Worm (Caenorhabditis elegans) whole organism, L3 larva: ENCODE data around the gene R193.2.
A peak's percentile ranks its signal among the peaks of the same experiment; 100 is the strongest.

Experiments used
- R02D3.7 ChIP-seq: fragments of 150-350 bp; optimal IDR thresholded peaks from 2 replicates; lab custom pipeline; 2014; ENCODE audit warnings: missing biosample characterization, missing genetic modification characterization
- ZK546.5 ChIP-seq: sonication (generic microtip); optimal IDR thresholded peaks from 2 replicates; lab custom pipeline; 2017; ENCODE audit warnings: missing biosample characterization, missing genetic modification characterization
- aly-2 ChIP-seq: fragments of 150-350 bp; optimal IDR thresholded peaks from 2 replicates; lab custom pipeline; 2014; ENCODE audit warnings: missing biosample characterization, missing genetic modification characterization
- ama-1 ChIP-seq: fragments of 150-350 bp; optimal IDR thresholded peaks from 2 replicates; lab custom pipeline; 2018
- ceh-16 ChIP-seq: sonication (generic microtip); optimal IDR thresholded peaks from 2 replicates; lab custom pipeline; 2017; ENCODE audit warnings: missing biosample characterization, missing genetic modification characterization
- ceh-28 ChIP-seq: fragments of 150-350 bp; optimal IDR thresholded peaks from 2 replicates; lab custom pipeline; 2014; ENCODE audit warnings: missing biosample characterization, missing genetic modification reagents, missing genetic modification characterization
- ceh-82 ChIP-seq: fragments of 150-350 bp; optimal IDR thresholded peaks from 2 replicates; lab custom pipeline; 2014; ENCODE audit warnings: missing biosample characterization, missing genetic modification characterization
- ceh-9 ChIP-seq: sonication (generic microtip); optimal IDR thresholded peaks from 2 replicates; lab custom pipeline; 2018; ENCODE audit warnings: missing biosample characterization, missing genetic modification characterization
- daf-12 ChIP-seq: fragments of 150-350 bp; optimal IDR thresholded peaks from 2 replicates; lab custom pipeline; 2014; ENCODE audit warnings: missing biosample characterization, missing genetic modification reagents, missing genetic modification characterization
- egl-5 ChIP-seq: fragments of 150-350 bp; optimal IDR thresholded peaks from 2 replicates; lab custom pipeline; 2017; ENCODE audit warnings: missing biosample characterization, missing genetic modification reagents, missing genetic modification characterization, inconsistent platforms
- elt-2 ChIP-seq: sonication (generic microtip); optimal IDR thresholded peaks from 2 replicates; lab custom pipeline; 2016; ENCODE audit warnings: missing genetic modification reagents, mild to moderate bottlenecking, missing genetic modification characterization, missing compliant biosample characterization
- elt-3 ChIP-seq, 3 experiments: fragments of 150-350 bp in 1 of 3; sonication (generic microtip) in 2 of 3; optimal IDR thresholded peaks; 2 replicates in 2 of 3; 4 replicates in 1 of 3; lab custom pipeline; 2014 to 2017; ENCODE audit warnings: missing biosample characterization in 3 of 3, missing genetic modification characterization in 3 of 3
- eor-1 ChIP-seq, 2 experiments: fragments of 150-350 bp; optimal IDR thresholded peaks; 2 replicates each; lab custom pipeline; 2014 to 2018; ENCODE audit warnings: missing biosample characterization in 2 of 2, missing genetic modification characterization in 2 of 2
- fkh-10 ChIP-seq: sonication (generic microtip); optimal IDR thresholded peaks from 2 replicates; lab custom pipeline; 2017; ENCODE audit warnings: missing biosample characterization, missing genetic modification reagents, missing genetic modification characterization
- fkh-2 ChIP-seq: fragments of 150-350 bp; optimal IDR thresholded peaks from 2 replicates; lab custom pipeline; 2014; ENCODE audit warnings: missing biosample characterization, missing genetic modification reagents, missing genetic modification characterization
- fos-1 ChIP-seq: fragments of 150-350 bp; optimal IDR thresholded peaks from 2 replicates; lab custom pipeline; 2014; ENCODE audit warnings: missing biosample characterization, missing genetic modification characterization
- hmg-11 ChIP-seq: sonication (generic microtip); optimal IDR thresholded peaks from 2 replicates; lab custom pipeline; 2016; ENCODE audit warnings: missing genetic modification characterization, missing compliant biosample characterization
- jun-1 ChIP-seq: fragments of 150-350 bp; optimal IDR thresholded peaks from 2 replicates; lab custom pipeline; 2014; ENCODE audit warnings: missing biosample characterization, missing genetic modification reagents, missing genetic modification characterization
- lin-15B ChIP-seq: fragments of 150-350 bp; optimal IDR thresholded peaks from 2 replicates; lab custom pipeline; 2014; ENCODE audit warnings: missing biosample characterization, missing genetic modification characterization
- lin-39 ChIP-seq: fragments of 150-350 bp; optimal IDR thresholded peaks from 2 replicates; lab custom pipeline; 2018; ENCODE audit warnings: missing biosample characterization, missing genetic modification reagents, missing genetic modification characterization
- mdl-1 ChIP-seq: fragments of 150-350 bp; optimal IDR thresholded peaks from 2 replicates; lab custom pipeline; 2014; ENCODE audit warnings: missing biosample characterization, missing genetic modification characterization
- mml-1 ChIP-seq: fragments of 150-350 bp; sonication (generic microtip); optimal IDR thresholded peaks from 3 replicates; lab custom pipeline; 2014; ENCODE audit warnings: missing biosample characterization, missing genetic modification characterization
- nfya-1 ChIP-seq: sonication (generic microtip); optimal IDR thresholded peaks from 2 replicates; lab custom pipeline; 2017; ENCODE audit warnings: missing genetic modification characterization, mild to moderate bottlenecking, missing compliant biosample characterization, antibody characterized with exemption, moderate library complexity; ENCODE audit not compliant: insufficient read depth
- nhr-11 ChIP-seq: fragments of 150-350 bp; optimal IDR thresholded peaks from 2 replicates; lab custom pipeline; 2014; ENCODE audit warnings: missing biosample characterization, missing genetic modification characterization
- nhr-12 ChIP-seq: fragments of 150-350 bp; optimal IDR thresholded peaks from 2 replicates; lab custom pipeline; 2014; ENCODE audit warnings: missing biosample characterization, missing genetic modification characterization
- nhr-23 ChIP-seq: fragments of 150-350 bp; optimal IDR thresholded peaks from 2 replicates; lab custom pipeline; 2014; ENCODE audit warnings: missing biosample characterization, missing genetic modification reagents, missing genetic modification characterization
- nhr-237 ChIP-seq: fragments of 150-350 bp; optimal IDR thresholded peaks from 2 replicates; lab custom pipeline; 2014; ENCODE audit warnings: missing biosample characterization, missing genetic modification characterization
- nhr-25 ChIP-seq: sonication (generic microtip); optimal IDR thresholded peaks from 2 replicates; lab custom pipeline; 2017; ENCODE audit warnings: missing biosample characterization, missing genetic modification characterization
- nhr-28 ChIP-seq: fragments of 150-350 bp; optimal IDR thresholded peaks from 2 replicates; lab custom pipeline; 2014; ENCODE audit warnings: missing biosample characterization, missing genetic modification characterization
- nhr-43 ChIP-seq: sonication (generic microtip); optimal IDR thresholded peaks from 2 replicates; lab custom pipeline; 2016; ENCODE audit warnings: mild to moderate bottlenecking, missing genetic modification characterization, missing compliant biosample characterization; ENCODE audit not compliant: poor library complexity, severe bottlenecking
- nhr-67 ChIP-seq: fragments of 150-350 bp; optimal IDR thresholded peaks from 2 replicates; lab custom pipeline; 2014; ENCODE audit warnings: missing biosample characterization, missing genetic modification characterization
- nhr-76 ChIP-seq: fragments of 150-350 bp; sonication (generic microtip); optimal IDR thresholded peaks from 5 replicates; lab custom pipeline; 2014; ENCODE audit warnings: missing biosample characterization, missing genetic modification characterization
- nhr-77 ChIP-seq: fragments of 150-350 bp; optimal IDR thresholded peaks from 2 replicates; lab custom pipeline; 2014; ENCODE audit warnings: missing biosample characterization, missing genetic modification characterization
- pha-4 ChIP-seq: fragments of 150-350 bp; optimal IDR thresholded peaks from 2 replicates; lab custom pipeline; 2014; ENCODE audit warnings: missing biosample characterization, missing genetic modification reagents, missing genetic modification characterization
- pqm-1 ChIP-seq: fragments of 150-350 bp; optimal IDR thresholded peaks from 2 replicates; lab custom pipeline; 2017; ENCODE audit warnings: missing biosample characterization, missing genetic modification characterization, inconsistent platforms
- sea-2 ChIP-seq: fragments of 150-350 bp; sonication (generic microtip); optimal IDR thresholded peaks from 4 replicates; lab custom pipeline; 2014; ENCODE audit warnings: missing biosample characterization, missing genetic modification reagents, missing genetic modification characterization
- skn-1 ChIP-seq: fragments of 150-350 bp; optimal IDR thresholded peaks from 2 replicates; lab custom pipeline; 2014; ENCODE audit warnings: missing biosample characterization, missing genetic modification characterization
- snpc-4 ChIP-seq: fragments of 150-350 bp; optimal IDR thresholded peaks from 2 replicates; lab custom pipeline; 2014; ENCODE audit warnings: missing biosample characterization, missing genetic modification characterization
- tbx-2 ChIP-seq: sonication (generic microtip); optimal IDR thresholded peaks from 2 replicates; lab custom pipeline; 2016; ENCODE audit warnings: mild to moderate bottlenecking, missing genetic modification characterization, missing compliant biosample characterization
- unc-39 ChIP-seq: sonication (generic microtip); optimal IDR thresholded peaks from 4 replicates; lab custom pipeline; 2017; ENCODE audit warnings: missing biosample characterization, missing genetic modification characterization
- unc-62 ChIP-seq: fragments of 150-350 bp; sonication (generic microtip); optimal IDR thresholded peaks from 4 replicates; lab custom pipeline; 2014; ENCODE audit warnings: missing biosample characterization, missing genetic modification reagents, missing genetic modification characterization
- zag-1 ChIP-seq: fragments of 150-350 bp; optimal IDR thresholded peaks from 2 replicates; lab custom pipeline; 2014; ENCODE audit warnings: missing biosample characterization, missing genetic modification characterization
- ztf-11 ChIP-seq: fragments of 150-350 bp; optimal IDR thresholded peaks from 2 replicates; lab custom pipeline; 2014; ENCODE audit warnings: missing biosample characterization, missing genetic modification characterization
- ztf-4 ChIP-seq: fragments of 150-350 bp; optimal IDR thresholded peaks from 2 replicates; lab custom pipeline; 2014; ENCODE audit warnings: missing biosample characterization, missing genetic modification characterization

The R193.2 gene

ce11 chrX:1154648-1155047 lies 6.3 kb upstream of the R193.2 start, which contains the start of gene R193.1:
Gene R193.1, plus strand, starts transcription at chrX:1154948.
- TF ChIP-seq nhr-25 (tag; lab: Kevin White, UChicago), result no peak
- TF ChIP-seq snpc-4 (tag; lab: Kevin White, UChicago), result no peak
- TF ChIP-seq hmg-11 (tag; lab: Kevin White, UChicago), result no peak
- TF ChIP-seq eor-1 (tag; optimal IDR thresholded peaks at IDR 0.05; lab: Kevin White, UChicago), result no peak
- no peak for TF ChIP-seq ztf-4 (tag; lab: Kevin White, UChicago)
- TF ChIP-seq ceh-28, result no peak
- no peak for TF ChIP-seq nhr-43 (tag; lab: Kevin White, UChicago)
- TF ChIP-seq ZK546.5 (tag; lab: Kevin White, UChicago), result no peak
- TF ChIP-seq, all 47 proteins: peak for 0

ce11 chrX:1147394-1147793 lies 991 bp downstream of the R193.2 start:
- TF ChIP-seq daf-12 (tag; lab: Kevin White, UChicago) (no peak), pqm-1 (tag; lab: Kevin White, UChicago) (peak; percentile 64), elt-2 (tag; lab: Kevin White, UChicago) (peak; percentile 64), eor-1 (tag; optimal IDR thresholded peaks at IDR 0.05; lab: Kevin White, UChicago) (no peak)

DNA sequence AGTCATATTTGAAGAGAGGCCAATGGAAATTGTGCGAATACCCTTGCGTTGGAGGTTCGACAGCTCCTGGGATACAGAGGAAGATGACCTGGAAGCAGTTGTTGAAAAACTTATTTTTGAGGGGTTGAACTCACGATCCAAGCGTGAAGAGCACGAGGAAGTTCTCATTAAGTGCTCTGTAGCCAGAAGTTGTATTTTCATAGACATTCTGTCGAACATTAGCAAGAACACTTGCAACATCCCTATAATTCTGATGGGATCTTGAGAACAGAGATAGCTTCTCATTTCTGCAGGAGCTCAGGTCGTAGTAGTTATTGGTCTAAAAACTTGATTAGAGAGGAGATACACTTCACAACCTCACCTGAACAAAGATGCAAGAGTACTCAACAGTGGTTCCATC lies 6.8 kb downstream of the R193.2 start:
- no peak for TF ChIP-seq pqm-1 (tag; lab: Kevin White, UChicago)
- no peak for TF ChIP-seq nhr-25 (tag; lab: Kevin White, UChicago)
- TF ChIP-seq ama-1, result no peak
- no peak for TF ChIP-seq hmg-11 (tag; lab: Kevin White, UChicago)
- TF ChIP-seq aly-2, result no peak
- no peak for TF ChIP-seq skn-1 (tag; lab: Kevin White, UChicago)
- TF ChIP-seq nhr-23 (tag; lab: Kevin White, UChicago), result no peak
- no peak for TF ChIP-seq ZK546.5 (tag; lab: Kevin White, UChicago)
- no peak for TF ChIP-seq ceh-28
- no peak for TF ChIP-seq ztf-11 (tag; lab: Kevin White, UChicago)
- TF ChIP-seq nhr-11 (tag; lab: Kevin White, UChicago), result no peak
- no peak for TF ChIP-seq sea-2 (GFP tag; lab: Kevin White, UChicago)
- no peak for TF ChIP-seq unc-62 (GFP tag; lab: Kevin White, UChicago)
- no peak for TF ChIP-seq pha-4 (tag; lab: Kevin White, UChicago)
- no peak for TF ChIP-seq nhr-76 (tag; lab: Kevin White, UChicago)
- no peak for TF ChIP-seq nhr-67 (tag; lab: Kevin White, UChicago)
- no peak for TF ChIP-seq elt-3 (tag; optimal IDR thresholded peaks at IDR 0.05; lab: Kevin White, UChicago)
- no peak for TF ChIP-seq nfya-1 (tag; lab: Kevin White, UChicago)
- TF ChIP-seq, all 47 proteins: peak for 0

DNA sequence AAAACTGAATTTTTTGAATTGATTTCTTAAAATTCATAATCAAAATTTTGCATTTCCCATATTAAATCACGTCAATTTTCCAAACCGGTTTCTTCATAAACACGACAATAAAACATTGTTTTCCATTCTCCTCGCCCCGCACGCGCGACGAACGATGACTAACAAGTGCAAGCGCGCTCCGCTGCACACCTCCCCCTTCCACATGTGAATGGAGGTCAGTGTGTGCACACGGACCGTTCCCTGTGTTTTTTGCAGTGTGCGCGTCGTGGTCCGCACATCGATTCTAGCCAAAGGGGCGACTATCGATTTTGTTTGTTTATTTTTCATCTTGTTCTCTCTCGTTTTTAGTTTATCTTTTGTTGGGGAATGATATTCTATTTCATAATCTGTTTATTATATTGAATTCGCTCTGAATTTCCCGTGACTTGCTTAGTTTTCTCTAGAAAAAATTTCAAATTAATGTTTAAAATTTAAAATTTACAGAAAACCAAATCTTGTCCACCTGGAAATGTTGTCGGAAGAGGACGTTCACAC lies 19.8 kb downstream of the R193.2 start, which contains the start of gene snx-1:
snx-1 (plus strand) TSS at position 484 of the 534 bp plus-strand sequence.
- TF ChIP-seq fos-1 (tag; lab: Kevin White, UChicago), result peak; percentile 10
- TF ChIP-seq eor-1 (tag; optimal IDR thresholded peaks at IDR 0.05; lab: Kevin White, UChicago), result no peak
- TF ChIP-seq jun-1 (tag; lab: Kevin White, UChicago), result peak; percentile 61
- TF ChIP-seq zag-1, result no peak
- TF ChIP-seq unc-39 (tag; lab: Kevin White, UChicago), result no peak
- TF ChIP-seq ceh-16 (tag; lab: Kevin White, UChicago), result no peak
- peak; percentile 0 for TF ChIP-seq mdl-1 (tag; lab: Kevin White, UChicago)
- TF ChIP-seq ztf-11 (tag; lab: Kevin White, UChicago), result no peak
- no peak for TF ChIP-seq fkh-10
- TF ChIP-seq nhr-237, result no peak
- TF ChIP-seq nhr-12 (tag; lab: Kevin White, UChicago), result no peak
- TF ChIP-seq ZK546.5 (tag; lab: Kevin White, UChicago), result no peak
- peak; percentile 70 for TF ChIP-seq lin-39
- no peak for TF ChIP-seq R02D3.7 (tag; lab: Kevin White, UChicago)
- TF ChIP-seq tbx-2, result no peak
- peak; percentile 9 for TF ChIP-seq ceh-28
- no peak for TF ChIP-seq fkh-2 (tag; lab: Kevin White, UChicago)
- TF ChIP-seq lin-15B (tag; lab: Kevin White, UChicago), result peak; percentile 57
- peak; percentile 58 for TF ChIP-seq elt-2 (tag; lab: Kevin White, UChicago)
- TF ChIP-seq snpc-4 (tag; lab: Kevin White, UChicago), result peak; percentile 47
- no peak for TF ChIP-seq ama-1
- no peak for TF ChIP-seq ceh-82
- no peak for TF ChIP-seq elt-3 (tag; optimal IDR thresholded peaks at IDR 0.05; lab: Kevin White, UChicago)
- TF ChIP-seq nhr-28 (tag; lab: Kevin White, UChicago), result no peak
- no peak for TF ChIP-seq ceh-9 (tag; lab: Kevin White, UChicago)
- no peak for TF ChIP-seq unc-62 (GFP tag; lab: Kevin White, UChicago)
- TF ChIP-seq hmg-11 (tag; lab: Kevin White, UChicago), result peak; percentile 65
- TF ChIP-seq nhr-77 (tag; lab: Kevin White, UChicago), result no peak
- no peak for TF ChIP-seq aly-2
- TF ChIP-seq mml-1 (tag; lab: Kevin White, UChicago), result no peak
- TF ChIP-seq ztf-4 (tag; lab: Kevin White, UChicago), result no peak
- TF ChIP-seq nhr-25 (tag; lab: Kevin White, UChicago), result peak; percentile 74
- no peak for TF ChIP-seq nhr-67 (tag; lab: Kevin White, UChicago)
- no peak for TF ChIP-seq sea-2 (GFP tag; lab: Kevin White, UChicago)
- TF ChIP-seq nhr-76 (tag; lab: Kevin White, UChicago), result no peak
- TF ChIP-seq egl-5, result peak; percentile 47
